Worm (Caenorhabditis elegans) whole organism, L3 larva: ENCODE measurements around the gene T21H3.5.

Experiments used
- aly-2 ChIP-seq: fragments of 150-350 bp; optimal IDR thresholded peaks from 2 replicates; lab custom pipeline; 2014; ENCODE audit warnings: missing biosample characterization, missing genetic modification characterization
- elt-1 ChIP-seq: fragments of 150-350 bp; optimal IDR thresholded peaks from 2 replicates; lab custom pipeline; 2014; ENCODE audit warnings: missing biosample characterization, missing genetic modification characterization
- fos-1 ChIP-seq: fragments of 150-350 bp; optimal IDR thresholded peaks from 2 replicates; lab custom pipeline; 2014; ENCODE audit warnings: missing biosample characterization, missing genetic modification characterization
- jun-1 ChIP-seq: fragments of 150-350 bp; optimal IDR thresholded peaks from 2 replicates; lab custom pipeline; 2014; ENCODE audit warnings: missing biosample characterization, missing genetic modification reagents, missing genetic modification characterization
- lin-15B ChIP-seq: fragments of 150-350 bp; optimal IDR thresholded peaks from 2 replicates; lab custom pipeline; 2014; ENCODE audit warnings: missing biosample characterization, missing genetic modification characterization
- lin-39 ChIP-seq: fragments of 150-350 bp; optimal IDR thresholded peaks from 2 replicates; lab custom pipeline; 2018; ENCODE audit warnings: missing biosample characterization, missing genetic modification reagents, missing genetic modification characterization
- mdl-1 ChIP-seq: fragments of 150-350 bp; optimal IDR thresholded peaks from 2 replicates; lab custom pipeline; 2014; ENCODE audit warnings: missing biosample characterization, missing genetic modification characterization
- nhr-11 ChIP-seq: fragments of 150-350 bp; optimal IDR thresholded peaks from 2 replicates; lab custom pipeline; 2014; ENCODE audit warnings: missing biosample characterization, missing genetic modification characterization
- nhr-237 ChIP-seq: fragments of 150-350 bp; optimal IDR thresholded peaks from 2 replicates; lab custom pipeline; 2014; ENCODE audit warnings: missing biosample characterization, missing genetic modification characterization
- nhr-28 ChIP-seq: fragments of 150-350 bp; optimal IDR thresholded peaks from 2 replicates; lab custom pipeline; 2014; ENCODE audit warnings: missing biosample characterization, missing genetic modification characterization
- pha-4 ChIP-seq: fragments of 150-350 bp; optimal IDR thresholded peaks from 2 replicates; lab custom pipeline; 2014; ENCODE audit warnings: missing biosample characterization, missing genetic modification reagents, missing genetic modification characterization
- pqm-1 ChIP-seq: fragments of 150-350 bp; optimal IDR thresholded peaks from 2 replicates; lab custom pipeline; 2017; ENCODE audit warnings: missing biosample characterization, missing genetic modification characterization, inconsistent platforms
- sea-2 ChIP-seq: fragments of 150-350 bp; sonication (generic microtip); optimal IDR thresholded peaks from 4 replicates; lab custom pipeline; 2014; ENCODE audit warnings: missing biosample characterization, missing genetic modification reagents, missing genetic modification characterization
- ztf-4 ChIP-seq: fragments of 150-350 bp; optimal IDR thresholded peaks from 2 replicates; lab custom pipeline; 2014; ENCODE audit warnings: missing biosample characterization, missing genetic modification characterization

DNA sequence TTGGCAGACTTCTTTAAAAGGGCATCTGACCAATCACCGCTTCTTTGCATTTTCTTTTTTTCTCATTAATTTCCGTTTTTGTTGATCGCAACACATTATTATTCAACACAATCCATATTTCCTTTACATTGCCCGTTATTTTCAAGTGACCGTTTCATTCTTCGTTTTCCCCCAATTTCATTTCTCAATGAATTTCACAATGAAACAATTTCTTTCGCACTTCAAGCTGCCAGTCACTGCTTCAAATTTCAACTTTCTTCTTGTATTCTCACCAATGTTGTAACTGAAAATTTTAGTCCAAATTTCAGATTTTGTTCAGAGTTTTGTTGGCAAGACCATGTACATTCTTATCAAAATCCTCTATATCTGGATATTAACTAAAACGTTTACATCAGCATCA, 22.7 kb downstream of the T21H3.5 start, which contains the start of gene cutl-22:
- TF ChIP-seq pqm-1 (tag; lab: Kevin White, UChicago): no peak
- TF ChIP-seq lin-15B (tag; lab: Kevin White, UChicago): no peak
- TF ChIP-seq elt-1 (tag; lab: Kevin White, UChicago): no peak
- TF ChIP-seq fos-1: no peak
- TF ChIP-seq pha-4 (tag; lab: Kevin White, UChicago): no peak
- no peak for TF ChIP-seq lin-39 (tag; lab: Kevin White, UChicago)
- TF ChIP-seq nhr-28 (tag; lab: Kevin White, UChicago): no peak
- TF ChIP-seq nhr-237: no peak
- TF ChIP-seq nhr-11 (tag; lab: Kevin White, UChicago): no peak
- no peak for TF ChIP-seq mdl-1 (tag; lab: Kevin White, UChicago)
- no peak for TF ChIP-seq ztf-4 (tag; lab: Kevin White, UChicago)
- TF ChIP-seq aly-2: no peak
- TF ChIP-seq jun-1: no peak
- TF ChIP-seq sea-2: no peak
